Fruit fly (Drosophila melanogaster): ENCODE measurements around the gene CG11964.
A peak's percentile ranks its signal among the peaks of the same experiment; 100 is the strongest.

The CG11964 gene

DNA sequence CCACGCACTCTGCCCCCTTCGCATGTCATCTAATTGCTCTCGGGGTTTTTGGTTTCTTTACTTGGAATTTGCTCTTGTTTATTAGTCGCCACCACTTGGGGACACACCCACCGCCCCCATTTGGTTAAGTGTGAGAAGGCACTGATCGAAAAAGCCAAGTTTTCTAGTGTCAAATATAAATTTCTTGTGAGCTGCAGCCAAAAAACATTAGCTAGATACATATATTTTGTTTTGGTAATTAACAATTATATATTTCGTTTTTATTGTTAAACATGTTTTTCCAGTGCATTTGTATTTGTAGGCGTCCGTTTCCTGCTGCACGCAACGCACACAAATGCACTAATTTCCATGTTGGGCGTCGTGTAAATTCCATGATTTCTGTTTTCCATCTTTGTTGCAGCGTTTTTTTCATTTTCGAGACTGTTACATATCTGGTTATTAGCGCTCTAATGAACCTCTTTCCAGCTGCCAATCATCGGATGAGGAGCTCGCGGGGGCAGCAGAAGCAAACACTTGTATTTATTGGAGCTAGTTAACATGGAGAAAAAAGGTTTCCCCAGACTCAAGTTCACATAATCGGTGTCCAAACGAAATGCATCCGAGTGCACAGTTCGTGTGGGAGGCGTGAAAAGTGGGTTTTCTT, 24.6 kb downstream of the CG11964 start (continued):
- TF ChIP-seq Nf-YB (GFP tag; optimal IDR thresholded peaks at IDR 0.05) (no peak), E2f1 (GFP tag; IDR thresholded peaks at IDR 0.05) (0 out of 2 replicates have a peak, but pooled peaks have one; percentile 20), tna (GFP tag; IDR thresholded peaks at IDR 0.05; ENCODE audit: partially characterized antibody) (no peak), Spps (tag; optimal IDR thresholded peaks at IDR 0.05) (peak; percentile 24), CG3995 (GFP tag; optimal IDR thresholded peaks at IDR 0.05) (no peak), Bteb2 (GFP tag; optimal IDR thresholded peaks at IDR 0.05) (no peak), ato (GFP tag; IDR thresholded peaks at IDR 0.05; ENCODE audit: partially characterized antibody) (no peak), CG32767 (GFP tag; IDR thresholded peaks at IDR 0.05) (no peak), CG7372 (GFP tag; IDR thresholded peaks at IDR 0.05) (no peak), vfl (GFP tag; optimal IDR thresholded peaks at IDR 0.05) (no peak), unc-4 (GFP tag; IDR thresholded peaks at IDR 0.05; ENCODE audit: partially characterized antibody) (no peak), kay (GFP tag; optimal IDR thresholded peaks at IDR 0.05) (no peak), prd (optimal IDR thresholded peaks at IDR 0.05) (no peak), prd (GFP tag; IDR thresholded peaks at IDR 0.05) (peak; percentile 66; the same call in 2 of the 3 replicates), sr (GFP tag; IDR thresholded peaks at IDR 0.05) (peak; percentile 34; the same call in 1 of the 3 replicates), CG18262 (tag; optimal IDR thresholded peaks at IDR 0.05) (peak; percentile 67), CG31441 (GFP tag; IDR thresholded peaks at IDR 0.05) (peak; percentile 72), CG8359 (GFP tag; optimal IDR thresholded peaks at IDR 0.05; ENCODE audit: borderline replicate concordance) (no peak), CG10565 (GFP tag; optimal IDR thresholded peaks at IDR 0.05) (no peak), CG7357 (GFP tag; IDR thresholded peaks at IDR 0.05) (no peak), gce (GFP tag; IDR thresholded peaks at IDR 0.05) (peak; percentile 47; the same call in 2 of the 3 replicates), CG11456 (GFP tag; IDR thresholded peaks at IDR 0.05) (no peak), sqz (GFP tag; optimal IDR thresholded peaks at IDR 0.05) (no peak), CG15479 (GFP tag; optimal IDR thresholded peaks at IDR 0.05) (no peak), Myb (GFP tag; optimal IDR thresholded peaks at IDR 0.05) (no peak), Kr (GFP tag; optimal IDR thresholded peaks at IDR 0.05) (no peak), CG2678 (tag; optimal IDR thresholded peaks at IDR 0.05) (peak; percentile 59), CG13894 (tag; optimal IDR thresholded peaks at IDR 0.05) (no peak), trh (GFP tag; optimal IDR thresholded peaks at IDR 0.05) (no peak), yki (optimal IDR thresholded peaks at IDR 0.05) (no peak), CG6175 (GFP tag; IDR thresholded peaks at IDR 0.05) (no peak), ssp (GFP tag; IDR thresholded peaks at IDR 0.05) (peak; percentile 34; the same call in 1 of the 2 replicates), sima (GFP tag; optimal IDR thresholded peaks at IDR 0.05) (no peak), hth (optimal IDR thresholded peaks at IDR 0.05) (no peak), CG10209 (GFP tag; optimal IDR thresholded peaks at IDR 0.05) (no peak), CG5180 (GFP tag; optimal IDR thresholded peaks at IDR 0.05) (no peak), YL-1 (GFP tag; optimal IDR thresholded peaks at IDR 0.05) (no peak), CG11085 (GFP tag; IDR thresholded peaks at IDR 0.05) (0 out of 2 replicates have a peak, but pooled peaks have one; percentile 27), repo (GFP tag; optimal IDR thresholded peaks at IDR 0.05) (no peak), CG10147 (GFP tag; optimal IDR thresholded peaks at IDR 0.05) (no peak), lmd (GFP tag; IDR thresholded peaks at IDR 0.05) (peak; percentile 32; the same call in 1 of the 2 replicates), gcm (GFP tag; optimal IDR thresholded peaks at IDR 0.05) (no peak), CG4404 (GFP tag; IDR thresholded peaks at IDR 0.05) (no peak), Abd-B (GFP tag; optimal IDR thresholded peaks at IDR 0.05) (peak; percentile 29), bbx (GFP tag; IDR thresholded peaks at IDR 0.05; ENCODE audit: partially characterized antibody) (no peak), grau (tag; optimal IDR thresholded peaks at IDR 0.05) (no peak), CG11560 (tag; IDR thresholded peaks at IDR 0.05) (no peak), CG42726 (GFP tag; IDR thresholded peaks at IDR 0.05; ENCODE audit: partially characterized antibody) (no peak), CG12942 (GFP tag; optimal IDR thresholded peaks at IDR 0.05) (no peak), Dfd (GFP tag; optimal IDR thresholded peaks at IDR 0.05) (no peak), NfI (GFP tag; optimal IDR thresholded peaks at IDR 0.05) (no peak)

Measured in whole organism, embryonic.